Fruit fly (Drosophila melanogaster) whole organism, embryonic: ENCODE measurements around the gene CG5934.

Source experiments
- Blimp-1 ChIP-seq: fragments of 200-800 bp; sonication (Bioruptor generic); optimal IDR thresholded peaks from 3 replicates; lab custom pipeline; 2018; ENCODE audit warnings: missing biosample characterization, missing genetic modification characterization, mild to moderate bottlenecking, moderate library complexity, missing genetic modification reagents
- CG10543 ChIP-seq: fragments of 200-800 bp; sonication (Bioruptor generic); optimal IDR thresholded peaks from 3 replicates; lab custom pipeline; 2017; ENCODE audit warnings: missing biosample characterization, mild to moderate bottlenecking, missing genetic modification characterization, moderate library complexity
- CG10654 ChIP-seq: fragments of 200-800 bp; sonication (Bioruptor generic); optimal IDR thresholded peaks from 2 replicates; lab custom pipeline; 2016; ENCODE audit warnings: missing biosample characterization, missing genetic modification characterization
- CG11456 ChIP-seq: fragments of 200-800 bp; sonication (Bioruptor generic); IDR thresholded peaks from 3 replicates; pipeline ENCODE4 v1.3.6; 2022; ENCODE audit warnings: missing biosample characterization, missing genetic modification characterization
- CG12104 ChIP-seq: fragments of 200-800 bp; sonication (Bioruptor generic); optimal IDR thresholded peaks from 3 replicates; lab custom pipeline; 2016; ENCODE audit warnings: missing biosample characterization, missing genetic modification characterization
- CG14441 ChIP-seq: fragments of 200-800 bp; sonication (Bioruptor generic); IDR thresholded peaks from 2 replicates; pipeline ENCODE4 v1.3.6; 2022; ENCODE audit warnings: missing biosample characterization, missing genetic modification characterization
- CG17186 ChIP-seq: fragments of 200-800 bp; sonication (Bioruptor generic); optimal IDR thresholded peaks from 3 replicates; lab custom pipeline; 2017; ENCODE audit warnings: missing biosample characterization, missing genetic modification reagents, missing genetic modification characterization
- CG17359 ChIP-seq: fragments of 200-800 bp; sonication (Bioruptor generic); optimal IDR thresholded peaks from 3 replicates; lab custom pipeline; 2018; ENCODE audit warnings: missing biosample characterization, mild to moderate bottlenecking, missing genetic modification characterization, moderate library complexity
- CG17802 ChIP-seq: fragments of 200-800 bp; sonication (Bioruptor generic); optimal IDR thresholded peaks from 2 replicates; lab custom pipeline; 2018; ENCODE audit warnings: missing biosample characterization, mild to moderate bottlenecking, missing genetic modification characterization, moderate library complexity
- CG18011 ChIP-seq: fragments of 200-800 bp; sonication (Bioruptor generic); optimal IDR thresholded peaks from 2 replicates; lab custom pipeline; 2017; ENCODE audit warnings: missing biosample characterization, missing genetic modification characterization, mild to moderate bottlenecking, moderate library complexity, missing genotype
- CG2199 ChIP-seq: fragments of 200-800 bp; sonication (Bioruptor generic); IDR thresholded peaks from 3 replicates; pipeline ENCODE4 v1.3.6; 2022; ENCODE audit warnings: missing biosample characterization, missing genetic modification characterization
- CG2875 ChIP-seq: fragments of 200-800 bp; sonication (Bioruptor generic); optimal IDR thresholded peaks from 2 replicates; lab custom pipeline; 2017; ENCODE audit warnings: missing biosample characterization, mild to moderate bottlenecking, missing genetic modification characterization, missing genetic modification reagents
- CG3281 ChIP-seq: fragments of 200-800 bp; sonication (Bioruptor generic); optimal IDR thresholded peaks from 3 replicates; lab custom pipeline; 2017; ENCODE audit warnings: missing biosample characterization, mild to moderate bottlenecking, missing genetic modification characterization
- CG5180 ChIP-seq: fragments of 200-800 bp; sonication (Bioruptor generic); optimal IDR thresholded peaks from 3 replicates; lab custom pipeline; 2017; ENCODE audit warnings: missing biosample characterization, missing genetic modification characterization, mild to moderate bottlenecking, moderate library complexity, missing genetic modification reagents
- CG6175 ChIP-seq: fragments of 200-800 bp; sonication (Bioruptor generic); IDR thresholded peaks from 3 replicates; pipeline ENCODE4 v1.3.6; 2022; ENCODE audit warnings: missing biosample characterization, missing genetic modification characterization
- CG6683 ChIP-seq: fragments of 200-800 bp; sonication (Bioruptor generic); optimal IDR thresholded peaks from 2 replicates; lab custom pipeline; 2017; ENCODE audit warnings: missing biosample characterization, mild to moderate bottlenecking, missing genetic modification characterization, missing genetic modification reagents
- CG8290 ChIP-seq, 3 experiments: fragments of 200-800 bp; sonication (Bioruptor generic); optimal IDR thresholded peaks; 2 replicates each; lab custom pipeline; 2016 to 2019; ENCODE audit warnings: missing biosample characterization in 3 of 3, missing genetic modification characterization in 3 of 3, mild to moderate bottlenecking in 2 of 3, moderate library complexity in 1 of 3
- CG8478 ChIP-seq: fragments of >200 bp; optimal IDR thresholded peaks from 2 replicates; lab custom pipeline; 2018
- CG9727 ChIP-seq: fragments of 200-800 bp; sonication (Bioruptor generic); optimal IDR thresholded peaks from 3 replicates; lab custom pipeline; 2017; ENCODE audit warnings: missing biosample characterization, mild to moderate bottlenecking, missing genetic modification characterization
- Dll ChIP-seq: fragments of 200-800 bp; sonication (Bioruptor generic); IDR thresholded peaks from 4 replicates; pipeline ENCODE4 v1.3.6; 2022; ENCODE audit warnings: missing biosample characterization, missing genetic modification characterization; ENCODE audit not compliant: partially characterized antibody
- Dp ChIP-seq: fragments of 200-800 bp; sonication (Bioruptor generic); optimal IDR thresholded peaks from 2 replicates; lab custom pipeline; 2018; ENCODE audit warnings: missing biosample characterization, mild to moderate bottlenecking, missing genetic modification characterization, moderate library complexity
- Fer1 ChIP-seq: fragments of 200-800 bp; sonication (Bioruptor generic); optimal IDR thresholded peaks from 2 replicates; lab custom pipeline; 2017; ENCODE audit warnings: missing biosample characterization, mild to moderate bottlenecking, missing genetic modification characterization
- H2.0 ChIP-seq: fragments of 200-800 bp; sonication (Bioruptor generic); IDR thresholded peaks from 2 replicates; pipeline ENCODE4 v1.3.6; 2022; ENCODE audit warnings: missing biosample characterization, missing genetic modification characterization
- Hand ChIP-seq: fragments of 200-800 bp; sonication (Bioruptor generic); optimal IDR thresholded peaks from 2 replicates; lab custom pipeline; 2017; ENCODE audit warnings: mild to moderate bottlenecking, missing biosample characterization, missing genetic modification reagents, missing genetic modification characterization
- MTF-1 ChIP-seq: fragments of 200-800 bp; sonication (Bioruptor generic); optimal IDR thresholded peaks from 2 replicates; lab custom pipeline; 2018; ENCODE audit warnings: missing biosample characterization, mild to moderate bottlenecking, missing genetic modification characterization, borderline replicate concordance
- Myb ChIP-seq: fragments of 200-800 bp; sonication (Bioruptor generic); optimal IDR thresholded peaks from 2 replicates; lab custom pipeline; 2016; ENCODE audit warnings: missing biosample characterization, missing genetic modification characterization
- Nf-YC ChIP-seq: fragments of 200-800 bp; optimal IDR thresholded peaks from 3 replicates; lab custom pipeline; 2019; ENCODE audit warnings: missing biosample characterization, mild to moderate bottlenecking, missing genetic modification characterization, moderate library complexity
- Sin3A ChIP-seq: fragments of >200 bp; optimal IDR thresholded peaks from 2 replicates; lab custom pipeline; 2018
- Sox102F ChIP-seq: fragments of 200-800 bp; sonication (Bioruptor generic); optimal IDR thresholded peaks from 2 replicates; lab custom pipeline; 2018; ENCODE audit warnings: missing biosample characterization, mild to moderate bottlenecking, missing genetic modification characterization, moderate library complexity
- TFAM ChIP-seq: fragments of 200-800 bp; sonication (Bioruptor generic); optimal IDR thresholded peaks from 2 replicates; lab custom pipeline; 2017; ENCODE audit warnings: missing biosample characterization, missing genetic modification characterization, inconsistent platforms
- abd-A ChIP-seq: fragments of 200-800 bp; sonication (Bioruptor generic); optimal IDR thresholded peaks from 3 replicates; lab custom pipeline; 2019; ENCODE audit warnings: missing biosample characterization, mild to moderate bottlenecking, missing genetic modification characterization, moderate library complexity
- az2 ChIP-seq: fragments of 200-800 bp; sonication (Bioruptor generic); optimal IDR thresholded peaks from 3 replicates; lab custom pipeline; 2016; ENCODE audit warnings: missing biosample characterization, missing genetic modification characterization
- chm ChIP-seq: fragments of 200-800 bp; sonication (Bioruptor generic); IDR thresholded peaks from 2 replicates; pipeline ENCODE4 v1.3.6; 2022; ENCODE audit warnings: missing biosample characterization, missing genetic modification characterization
- ci ChIP-seq: fragments of 200-800 bp; sonication (Bioruptor generic); IDR thresholded peaks from 3 replicates; pipeline ENCODE4 v1.3.6; 2022; ENCODE audit warnings: missing biosample characterization, missing genetic modification characterization
- crol ChIP-seq: fragments of 200-800 bp; sonication (Bioruptor generic); IDR thresholded peaks from 2 replicates; pipeline ENCODE4 v1.3.6; 2022; ENCODE audit warnings: missing biosample characterization, missing genetic modification characterization
- da ChIP-seq: fragments of 200-800 bp; sonication (Bioruptor generic); optimal IDR thresholded peaks from 2 replicates; lab custom pipeline; 2016; ENCODE audit warnings: missing biosample characterization, missing genetic modification characterization
- dm ChIP-seq: fragments of 200-800 bp; sonication (Bioruptor generic); optimal IDR thresholded peaks from 3 replicates; lab custom pipeline; 2016; ENCODE audit warnings: missing biosample characterization, missing genetic modification characterization
- dmrt99B ChIP-seq: fragments of 200-800 bp; sonication (Bioruptor generic); optimal IDR thresholded peaks from 2 replicates; lab custom pipeline; 2018; ENCODE audit warnings: missing biosample characterization, mild to moderate bottlenecking, missing genetic modification characterization, moderate library complexity
- grau ChIP-seq: fragments of 200-800 bp; optimal IDR thresholded peaks from 3 replicates; lab custom pipeline; 2019; ENCODE audit warnings: missing biosample characterization, mild to moderate bottlenecking, missing genetic modification characterization, moderate library complexity
- mld ChIP-seq: fragments of 200-800 bp; sonication (Bioruptor generic); IDR thresholded peaks from 3 replicates; pipeline ENCODE4 v1.3.6; 2022; ENCODE audit warnings: missing biosample characterization, missing genetic modification characterization; ENCODE audit not compliant: partially characterized antibody
- pita ChIP-seq: fragments of 200-800 bp; sonication (Bioruptor generic); optimal IDR thresholded peaks from 2 replicates; lab custom pipeline; 2017; ENCODE audit warnings: missing biosample characterization, mild to moderate bottlenecking, missing genetic modification characterization
- shn ChIP-seq: fragments of 200-800 bp; sonication (Bioruptor generic); optimal IDR thresholded peaks from 3 replicates; lab custom pipeline; 2016; ENCODE audit warnings: missing biosample characterization, missing genetic modification characterization
- sna ChIP-seq: fragments of 200-800 bp; sonication (Bioruptor generic); IDR thresholded peaks from 2 replicates; pipeline ENCODE4 v1.3.6; 2022; ENCODE audit warnings: missing biosample characterization, missing genetic modification characterization; ENCODE audit not compliant: partially characterized antibody
- sr ChIP-seq: fragments of 200-800 bp; sonication (Bioruptor generic); IDR thresholded peaks from 3 replicates; pipeline ENCODE4 v1.3.6; 2022; ENCODE audit warnings: missing biosample characterization, missing genetic modification characterization
- tgo ChIP-seq: fragments of 200-800 bp; sonication (Bioruptor generic); IDR thresholded peaks from 3 replicates; pipeline ENCODE4 v1.3.6; 2022; ENCODE audit warnings: missing biosample characterization, missing genetic modification characterization
- tio ChIP-seq: fragments of 200-800 bp; sonication (Bioruptor generic); optimal IDR thresholded peaks from 2 replicates; lab custom pipeline; 2017; ENCODE audit warnings: missing biosample characterization, missing genetic modification characterization, inconsistent platforms
- ttk ChIP-seq: fragments of 200-800 bp; sonication (Bioruptor generic); IDR thresholded peaks from 2 replicates; pipeline ENCODE4 v2.1.2; 2022; ENCODE audit warnings: missing biosample characterization, missing genetic modification characterization
- twi ChIP-seq: fragments of 200-800 bp; optimal IDR thresholded peaks from 2 replicates; lab custom pipeline; 2019; ENCODE audit warnings: missing biosample characterization, mild to moderate bottlenecking, missing genetic modification characterization, moderate library complexity
- usp ChIP-seq: fragments of >200 bp; optimal IDR thresholded peaks from 2 replicates; lab custom pipeline; 2017; ENCODE audit warnings: missing biosample characterization, missing genetic modification characterization
- zen2 ChIP-seq: fragments of 200-800 bp; sonication (Bioruptor generic); IDR thresholded peaks from 3 replicates; pipeline ENCODE4 v1.3.6; 2022; ENCODE audit warnings: missing biosample characterization, missing genetic modification characterization; ENCODE audit not compliant: partially characterized antibody
- zfh1 ChIP-seq: fragments of 200-800 bp; sonication (Bioruptor generic); IDR thresholded peaks from 3 replicates; pipeline ENCODE4 v1.3.6; 2022; ENCODE audit warnings: missing biosample characterization, missing genetic modification characterization

Gene CG5934

dm6 chr3R:27245401-27245757 is 28.1 kb upstream of the CG5934 start (continued):
- TF ChIP-seq CG14441 (GFP tag; lab: Robert Waterston, UW) (no peak), CG17359 (tag; lab: Kevin White, UChicago) (no peak), CG6175 (no peak; the same call in 2 of the 3 replicates), ttk (GFP tag; lab: Robert Waterston, UW) (no peak), sna (GFP tag; lab: Robert Waterston, UW) (no peak), da (GFP tag; lab: Kevin White, UChicago) (no peak), Dp (GFP tag; lab: Kevin White, UChicago) (peak; percentile 16), CG3281 (GFP tag; lab: Kevin White, UChicago) (peak; percentile 5), CG9727 (GFP tag; lab: Kevin White, UChicago) (no peak), CG2199 (no peak), CG11456 (GFP tag; lab: Robert Waterston, UW) (no peak), CG5180 (GFP tag; lab: Kevin White, UChicago) (no peak), abd-A (tag; lab: Kevin White, UChicago) (peak; percentile 26), CG10654 (GFP tag; lab: Kevin White, UChicago) (no peak), CG10543 (GFP tag; lab: Kevin White, UChicago) (peak; percentile 33), chm (GFP tag; lab: Robert Waterston, UW) (no peak), mld (GFP tag; lab: Robert Waterston, UW) (no peak), dm (no peak), CG17186 (peak; percentile 8), tgo (GFP tag; lab: Robert Waterston, UW) (0 out of 3 replicates have a peak, but pooled peaks have one; percentile 19), CG17802 (tag; lab: Kevin White, UChicago) (no peak), H2.0 (GFP tag; lab: Robert Waterston, UW) (no peak), crol (GFP tag; lab: Robert Waterston, UW) (peak; percentile 73), ci (GFP tag; lab: Robert Waterston, UW) (peak; percentile 52; the same call in 1 of the 3 replicates), CG2875 (GFP tag; lab: Kevin White, UChicago) (no peak), twi (no peak), CG18011 (GFP tag; lab: Kevin White, UChicago) (no peak), Myb (peak; percentile 47), MTF-1 (GFP tag; lab: Kevin White, UChicago) (no peak), zen2 (GFP tag; lab: Robert Waterston, UW) (no peak), tio (no peak), TFAM (GFP tag; lab: Kevin White, UChicago) (no peak), pita (GFP tag; lab: Kevin White, UChicago) (no peak), CG8290 (GFP tag; optimal IDR thresholded peaks at IDR 0.05; lab: Kevin White, UChicago) (no peak), CG8290 (tag; optimal IDR thresholded peaks at IDR 0.05; lab: Kevin White, UChicago) (no peak), CG8478 (lab: Kevin White, UChicago) (peak; percentile 91), grau (peak; percentile 10), Sin3A (lab: Kevin White, UChicago) (peak; percentile 0), CG6683 (GFP tag; lab: Kevin White, UChicago) (no peak), Sox102F (GFP tag; lab: Kevin White, UChicago) (no peak), az2 (no peak), Nf-YC (tag; lab: Kevin White, UChicago) (peak; percentile 50), usp (GFP tag; lab: Kevin White, UChicago) (no peak), Fer1 (no peak), Dll (GFP tag; lab: Robert Waterston, UW) (no peak), zfh1 (GFP tag; lab: Robert Waterston, UW) (no peak), Hand (no peak), shn (GFP tag; lab: Kevin White, UChicago) (peak; percentile 49), CG12104 (GFP tag; lab: Kevin White, UChicago) (no peak), dmrt99B (tag; lab: Kevin White, UChicago) (no peak), sr (GFP tag; lab: Robert Waterston, UW) (no peak), Blimp-1 (peak; percentile 8)
